Fruit fly (Drosophila melanogaster): ENCODE results near the gene CG11694.
A peak's percentile ranks its signal among the peaks of the same experiment; 100 is the strongest.

Gene CG11694

dm6 chr3R:8333768-8334470 is 22.0 kb upstream of the CG11694 start, which contains the start of gene Poxm (continued):
- peak; percentile 4 for TF ChIP-seq CG12769 (tag; optimal IDR thresholded peaks at IDR 0.05)
- peak; percentile 90 for TF ChIP-seq Sox102F (GFP tag; optimal IDR thresholded peaks at IDR 0.05)
- TF ChIP-seq usp (GFP tag; optimal IDR thresholded peaks at IDR 0.05), result no peak
- peak; percentile 65; the same call in 2 of the 3 replicates for TF ChIP-seq CG6175 (GFP tag; IDR thresholded peaks at IDR 0.05)
- TF ChIP-seq CG12071 (GFP tag; optimal IDR thresholded peaks at IDR 0.05), result peak; percentile 23
- peak; percentile 74 for TF ChIP-seq cwo (GFP tag; optimal IDR thresholded peaks at IDR 0.05)
- TF ChIP-seq scrt (GFP tag; optimal IDR thresholded peaks at IDR 0.05), result peak; percentile 24
- TF ChIP-seq CG12659 (GFP tag; optimal IDR thresholded peaks at IDR 0.05), result peak; percentile 92
- peak; percentile 87 for TF ChIP-seq Meics (GFP tag; optimal IDR thresholded peaks at IDR 0.05)
- TF ChIP-seq CG14710 (tag; optimal IDR thresholded peaks at IDR 0.05), result peak; percentile 95
- TF ChIP-seq CG10267 (tag; optimal IDR thresholded peaks at IDR 0.05), result peak; percentile 86
- no peak for TF ChIP-seq abd-A (tag; optimal IDR thresholded peaks at IDR 0.05)
- peak; percentile 87 for TF ChIP-seq org-1 (GFP tag; optimal IDR thresholded peaks at IDR 0.05)
- peak; percentile 49 for TF ChIP-seq CG17186 (GFP tag; optimal IDR thresholded peaks at IDR 0.05)
- peak; percentile 82 for TF ChIP-seq BtbVII (GFP tag; optimal IDR thresholded peaks at IDR 0.05)
- peak; percentile 82 for TF ChIP-seq CG4730 (GFP tag; IDR thresholded peaks at IDR 0.05)
- peak; percentile 69 for TF ChIP-seq Vsx1 (GFP tag; optimal IDR thresholded peaks at IDR 0.05)
- no peak for TF ChIP-seq gfzf (GFP tag; optimal IDR thresholded peaks at IDR 0.05)
- no peak for TF ChIP-seq eve (GFP tag; optimal IDR thresholded peaks at IDR 0.05)
- TF ChIP-seq gro (GFP tag; optimal IDR thresholded peaks at IDR 0.05), result no peak
- peak; percentile 46 for TF ChIP-seq hth (optimal IDR thresholded peaks at IDR 0.05)
- no peak for TF ChIP-seq CG12744 (GFP tag; optimal IDR thresholded peaks at IDR 0.05)
- peak; percentile 78 for TF ChIP-seq CG12155 (GFP tag; optimal IDR thresholded peaks at IDR 0.05)
- peak; percentile 84 for TF ChIP-seq ara (GFP tag; IDR thresholded peaks at IDR 0.05)
- peak; percentile 81 for TF ChIP-seq CG5180 (GFP tag; optimal IDR thresholded peaks at IDR 0.05)
- no peak for TF ChIP-seq pros (GFP tag; optimal IDR thresholded peaks at IDR 0.05)
- TF ChIP-seq br (optimal IDR thresholded peaks at IDR 0.05), result no peak
- TF ChIP-seq tx (GFP tag; optimal IDR thresholded peaks at IDR 0.05), result peak; percentile 35
- peak; percentile 88 for TF ChIP-seq Ada2b (GFP tag; IDR thresholded peaks at IDR 0.05)
- TF ChIP-seq Hr3 (GFP tag; optimal IDR thresholded peaks at IDR 0.05), result peak; percentile 94
- TF ChIP-seq CG10209 (GFP tag; optimal IDR thresholded peaks at IDR 0.05), result peak; percentile 91
- TF ChIP-seq eyg (GFP tag; optimal IDR thresholded peaks at IDR 0.05), result peak; percentile 14
- peak; percentile 79 for TF ChIP-seq CG10366 (GFP tag; IDR thresholded peaks at IDR 0.05)
- no peak for TF ChIP-seq Poxn (GFP tag; IDR thresholded peaks at IDR 0.05)
- TF ChIP-seq cg (GFP tag; optimal IDR thresholded peaks at IDR 0.05), result peak; percentile 99
- peak; percentile 85 for TF ChIP-seq CG3407 (GFP tag; optimal IDR thresholded peaks at IDR 0.05)
- peak; percentile 51 for TF ChIP-seq Antp (GFP tag; optimal IDR thresholded peaks at IDR 0.05)
- peak; percentile 44 for TF ChIP-seq CG1647 (GFP tag; optimal IDR thresholded peaks at IDR 0.05)
- peak; percentile 61 for TF ChIP-seq slou (GFP tag; optimal IDR thresholded peaks at IDR 0.05)
- TF ChIP-seq CG3838 (GFP tag; optimal IDR thresholded peaks at IDR 0.05), result peak; percentile 3
- peak; percentile 83 for TF ChIP-seq gt (GFP tag; IDR thresholded peaks at IDR 0.05)
- peak; percentile 88 for TF ChIP-seq CG8388 (GFP tag; optimal IDR thresholded peaks at IDR 0.05)
- TF ChIP-seq CG30403 (GFP tag; optimal IDR thresholded peaks at IDR 0.05), result peak; percentile 95
- peak; percentile 88 for TF ChIP-seq CG18619 (GFP tag; optimal IDR thresholded peaks at IDR 0.05)
- TF ChIP-seq lmd (GFP tag; IDR thresholded peaks at IDR 0.05), result peak; percentile 94
- TF ChIP-seq CG13894 (tag; optimal IDR thresholded peaks at IDR 0.05), result no peak
- TF ChIP-seq CG10147 (GFP tag; optimal IDR thresholded peaks at IDR 0.05), result peak; percentile 85
- TF ChIP-seq ro (GFP tag; IDR thresholded peaks at IDR 0.05), result peak; percentile 86
- TF ChIP-seq CG2202 (tag; optimal IDR thresholded peaks at IDR 0.05), result peak; percentile 65
- TF ChIP-seq emc (GFP tag; optimal IDR thresholded peaks at IDR 0.05), result no peak

Data from whole organism, embryonic.